Fruit fly (Drosophila melanogaster): ENCODE measurements around the gene FASN1.

Gene FASN1

DNA sequence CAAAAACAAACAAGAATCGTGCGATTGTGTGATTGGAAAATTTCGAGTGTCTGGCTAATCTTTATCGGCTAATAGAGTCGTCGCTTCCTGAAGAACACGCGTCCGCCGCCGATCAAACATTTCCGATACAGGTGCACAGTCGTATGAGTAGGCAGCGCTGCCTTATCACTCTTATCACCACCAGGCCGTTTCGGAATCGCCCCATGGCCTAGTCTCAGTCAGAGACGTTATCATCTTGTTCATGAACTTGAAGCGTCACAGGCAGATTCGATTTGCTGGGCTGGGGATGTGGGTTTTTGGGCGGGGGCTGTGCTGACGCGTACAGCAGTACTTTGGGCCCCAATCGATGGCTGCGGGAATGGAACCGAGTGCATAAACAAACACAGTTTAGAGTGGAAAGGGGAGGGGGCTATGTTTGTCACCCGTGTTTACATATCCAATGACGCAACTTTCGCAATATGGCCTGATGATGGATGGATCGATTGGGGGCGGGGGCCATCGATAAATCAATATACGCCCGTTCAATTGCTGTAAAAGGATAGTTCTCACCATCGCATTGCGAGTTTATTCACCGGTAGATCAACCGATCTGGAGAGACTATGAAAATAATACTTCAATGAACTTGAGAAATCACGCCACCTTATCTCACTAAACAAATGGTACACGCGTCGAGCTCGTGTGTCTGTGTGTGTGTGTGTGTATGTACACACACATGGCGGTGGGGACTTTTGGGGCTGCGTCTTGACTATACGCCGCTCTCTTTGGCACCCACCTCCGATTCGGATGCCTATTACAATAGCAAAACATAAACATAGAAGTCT, 1.8 kb downstream of the FASN1 start (continued):
- TF ChIP-seq wdn (GFP tag; IDR thresholded peaks at IDR 0.05): no peak
- TF ChIP-seq Fer1 (GFP tag; optimal IDR thresholded peaks at IDR 0.05): peak; percentile 28
- TF ChIP-seq CG13296 (GFP tag; optimal IDR thresholded peaks at IDR 0.05): peak; percentile 36
- peak; percentile 40 for TF ChIP-seq HmgZ (tag; optimal IDR thresholded peaks at IDR 0.05)
- no peak for TF ChIP-seq Dip3 (GFP tag; optimal IDR thresholded peaks at IDR 0.05)
- no peak for TF ChIP-seq CG8290 (GFP tag; optimal IDR thresholded peaks at IDR 0.05)
- TF ChIP-seq CG8290 (tag; optimal IDR thresholded peaks at IDR 0.05): peak in 1 of 2 experiments; percentile 18
- TF ChIP-seq vnd (GFP tag; IDR thresholded peaks at IDR 0.05; ENCODE audit: partially characterized antibody): 0 out of 3 replicates have a peak, but pooled peaks have one; percentile 19
- TF ChIP-seq sug (tag; optimal IDR thresholded peaks at IDR 0.05): peak; percentile 93
- no peak for TF ChIP-seq CG14965 (GFP tag; optimal IDR thresholded peaks at IDR 0.05; ENCODE audit: borderline replicate concordance)
- TF ChIP-seq en (GFP tag; optimal IDR thresholded peaks at IDR 0.05): peak; percentile 73
- TF ChIP-seq Pdp1 (GFP tag; optimal IDR thresholded peaks at IDR 0.05): peak in 1 of 2 experiments; percentile 64
- peak; percentile 5; the same call in 1 of the 2 replicates for TF ChIP-seq onecut (GFP tag; IDR thresholded peaks at IDR 0.05)
- peak; percentile 97 for TF ChIP-seq CG7987 (GFP tag; optimal IDR thresholded peaks at IDR 0.05)
- peak; percentile 2 for TF ChIP-seq org-1 (GFP tag; optimal IDR thresholded peaks at IDR 0.05)
- TF ChIP-seq chinmo (GFP tag; IDR thresholded peaks at IDR 0.05; ENCODE audit: partially characterized antibody): 0 out of 4 replicates have a peak, but pooled peaks have one; percentile 37
- TF ChIP-seq CG9932 (GFP tag; IDR thresholded peaks at IDR 0.05): 0 out of 2 replicates have a peak, but pooled peaks have one; percentile 22
- peak; percentile 61 for TF ChIP-seq CG10543 (GFP tag; optimal IDR thresholded peaks at IDR 0.05)
- TF ChIP-seq Hey (tag; optimal IDR thresholded peaks at IDR 0.05): peak; percentile 95
- TF ChIP-seq CG6689 (GFP tag; IDR thresholded peaks at IDR 0.05): 0 out of 2 replicates have a peak, but pooled peaks have one; percentile 10
- TF ChIP-seq exex (tag; optimal IDR thresholded peaks at IDR 0.05): peak; percentile 97
- peak; percentile 32 for TF ChIP-seq caup (GFP tag; optimal IDR thresholded peaks at IDR 0.05; ENCODE audit: severe bottlenecking)
- TF ChIP-seq Hr78 (GFP tag; optimal IDR thresholded peaks at IDR 0.05): peak in 1 of 2 experiments; percentile 40
- no peak for TF ChIP-seq row (GFP tag; IDR thresholded peaks at IDR 0.05)
- TF ChIP-seq CG15696 (tag; optimal IDR thresholded peaks at IDR 0.05): peak; percentile 2
- TF ChIP-seq wek (GFP tag; optimal IDR thresholded peaks at IDR 0.05): peak; percentile 27
- TF ChIP-seq HHEX (GFP tag; optimal IDR thresholded peaks at IDR 0.05): peak; percentile 33
- peak; percentile 41; the same call in 1 of the 2 replicates for TF ChIP-seq crol (GFP tag; IDR thresholded peaks at IDR 0.05)
- peak; percentile 41 for TF ChIP-seq CG4328 (GFP tag; optimal IDR thresholded peaks at IDR 0.05)
- peak in 1 of 2 experiments; percentile 13 for TF ChIP-seq chif (GFP tag; optimal IDR thresholded peaks at IDR 0.05)
- TF ChIP-seq stc (GFP tag; IDR thresholded peaks at IDR 0.05): 0 out of 2 replicates have a peak, but pooled peaks have one; percentile 10
- TF ChIP-seq grn (GFP tag; optimal IDR thresholded peaks at IDR 0.05): peak; percentile 99
- TF ChIP-seq cg (GFP tag; optimal IDR thresholded peaks at IDR 0.05): peak; percentile 41
- TF ChIP-seq CG11696 (GFP tag; IDR thresholded peaks at IDR 0.05): no peak
- TF ChIP-seq D (optimal IDR thresholded peaks at IDR 0.05): no peak
- peak; percentile 0 for TF ChIP-seq D (GFP tag; optimal IDR thresholded peaks at IDR 0.05)
- TF ChIP-seq CG12769 (tag; optimal IDR thresholded peaks at IDR 0.05): peak; percentile 32
- TF ChIP-seq Asciz (GFP tag; optimal IDR thresholded peaks at IDR 0.05): peak; percentile 1
- peak; percentile 71 for TF ChIP-seq GATAe (GFP tag; conservative IDR thresholded peaks at IDR 0.05)
- no peak for TF ChIP-seq ac (GFP tag; optimal IDR thresholded peaks at IDR 0.05)
- TF ChIP-seq CG14441 (GFP tag; IDR thresholded peaks at IDR 0.05): no peak
- TF ChIP-seq CG18599 (GFP tag; optimal IDR thresholded peaks at IDR 0.05): peak; percentile 59
- TF ChIP-seq NFAT (GFP tag; IDR thresholded peaks at IDR 0.05): peak; percentile 44; the same call in 1 of the 2 replicates
- no peak for TF ChIP-seq CoRest (tag; optimal IDR thresholded peaks at IDR 0.05)
- TF ChIP-seq CG10959 (GFP tag; IDR thresholded peaks at IDR 0.05): no peak
- no peak for TF ChIP-seq C15 (GFP tag; IDR thresholded peaks at IDR 0.05)
- no peak for TF ChIP-seq CG12659 (GFP tag; optimal IDR thresholded peaks at IDR 0.05)
